Worm (Caenorhabditis elegans): ENCODE results near the gene C11E4.7.

C11E4.7 gene

DNA sequence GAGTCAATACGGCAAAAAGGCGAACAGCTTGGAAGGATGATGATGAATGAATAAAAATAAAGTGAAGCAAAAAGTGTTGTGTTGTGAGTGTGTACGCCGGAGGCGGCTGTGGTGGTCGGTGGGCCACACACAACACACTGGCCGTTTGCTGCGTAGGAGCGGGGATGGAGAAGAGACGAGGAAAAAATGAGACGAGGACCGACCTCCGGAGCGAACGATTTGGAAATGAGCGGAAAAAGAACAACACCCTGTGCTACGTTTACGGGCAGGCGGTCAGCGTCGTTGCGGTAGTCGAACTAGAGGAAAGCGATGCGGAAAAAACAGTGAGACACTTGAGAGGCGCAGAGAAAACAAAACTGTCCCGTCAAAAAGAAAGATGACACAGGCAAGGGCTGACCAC, 20.1 kb downstream of the C11E4.7 start:
- no peak for TF ChIP-seq snpc-1.2 (GFP tag; IDR thresholded peaks at IDR 0.05)
- peak; percentile 63 for TF ChIP-seq madf-9 (GFP tag; conservative IDR thresholded peaks at IDR 0.05)
- TF ChIP-seq hlh-11 (tag; optimal IDR thresholded peaks at IDR 0.05), result peak; percentile 64
- 0 out of 2 replicates have a peak, but pooled peaks have one; percentile 8 for TF ChIP-seq Y48G9A.11 (GFP tag; IDR thresholded peaks at IDR 0.05)
- TF ChIP-seq php-3 (GFP tag; IDR thresholded peaks at IDR 0.05), result no peak
- 0 out of 2 replicates have a peak, but pooled peaks have one; percentile 18 for TF ChIP-seq nhr-41 (GFP tag; IDR thresholded peaks at IDR 0.05)
- peak; percentile 49 for TF ChIP-seq mes-2 (tag; optimal IDR thresholded peaks at IDR 0.05; ENCODE audit: poor library complexity, severe bottlenecking)
- peak; percentile 26 for TF ChIP-seq rbr-2 (tag; optimal IDR thresholded peaks at IDR 0.05)
- no peak for TF ChIP-seq ztf-7 (tag; optimal IDR thresholded peaks at IDR 0.05)
- TF ChIP-seq Y75B8A.6 (GFP tag; IDR thresholded peaks at IDR 0.05), result no peak
- no peak for TF ChIP-seq F44E2.7 (GFP tag; IDR thresholded peaks at IDR 0.05)
- peak; percentile 45 for TF ChIP-seq nhr-28 (tag; optimal IDR thresholded peaks at IDR 0.05)
- peak in 1 of 2 experiments; percentile 96 for TF ChIP-seq unc-62 (GFP tag; optimal IDR thresholded peaks at IDR 0.05 in 1 of 2)
- no peak for TF ChIP-seq unc-62 (tag; optimal IDR thresholded peaks at IDR 0.05)

DNA sequence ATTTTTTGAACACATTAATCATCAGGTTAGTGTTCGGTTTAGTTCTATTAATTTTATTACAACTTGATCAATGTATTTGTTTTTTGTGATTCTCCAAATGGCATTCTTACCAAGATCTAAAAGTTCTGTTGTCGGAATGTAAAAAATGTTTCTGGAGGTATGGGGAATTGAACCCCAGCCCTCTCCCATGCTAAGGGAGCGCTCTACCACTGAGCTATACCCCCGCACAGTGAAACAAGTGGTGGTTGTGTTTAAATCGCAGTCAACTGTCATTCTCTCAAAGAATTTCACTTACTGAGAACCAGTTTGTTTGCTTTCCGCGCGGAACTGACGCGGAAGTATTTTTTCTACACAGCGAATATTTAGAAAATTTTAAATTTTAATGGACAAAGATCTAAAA, 20.7 kb downstream of the C11E4.7 start:
- TF ChIP-seq lin-39 (tag; optimal IDR thresholded peaks at IDR 0.05) (no peak), ces-1 (GFP tag; optimal IDR thresholded peaks at IDR 0.05) (no peak), saeg-2 (GFP tag; IDR thresholded peaks at IDR 0.05) (peak; percentile 76; the same call in 1 of the 2 replicates), nhr-28 (tag; optimal IDR thresholded peaks at IDR 0.05) (no peak), D1046.2 (GFP tag; IDR thresholded peaks at IDR 0.05) (no peak), nhr-77 (tag; optimal IDR thresholded peaks at IDR 0.05) (no peak), lin-15B (tag; optimal IDR thresholded peaks at IDR 0.05) (no peak), nhr-11 (tag; optimal IDR thresholded peaks at IDR 0.05) (no peak), nhr-41 (GFP tag; IDR thresholded peaks at IDR 0.05) (peak; percentile 79), ceh-20 (GFP tag; IDR thresholded peaks at IDR 0.05) (peak; percentile 60; the same call in 1 of the 2 replicates), nhr-111 (GFP tag; optimal IDR thresholded peaks at IDR 0.05) (peak; percentile 73), nhr-6 (tag; optimal IDR thresholded peaks at IDR 0.05) (no peak), lin-29 (GFP tag; IDR thresholded peaks at IDR 0.05) (peak; percentile 15; the same call in 1 of the 2 replicates), dmd-6 (GFP tag; IDR thresholded peaks at IDR 0.05) (peak; percentile 29), duxl-1 (tag; optimal IDR thresholded peaks at IDR 0.05; ENCODE audit: poor library complexity) (peak; percentile 61), ceh-82 (tag; optimal IDR thresholded peaks at IDR 0.05) (no peak), jun-1 (tag; optimal IDR thresholded peaks at IDR 0.05) (no peak), spr-3 (GFP tag; optimal IDR thresholded peaks at IDR 0.05) (peak; percentile 63), mdl-1 (tag; optimal IDR thresholded peaks at IDR 0.05) (no peak), zip-11 (GFP tag; IDR thresholded peaks at IDR 0.05) (peak; percentile 59; the same call in 1 of the 2 replicates), ceh-28 (tag; optimal IDR thresholded peaks at IDR 0.05) (no peak), hif-1 (tag; optimal IDR thresholded peaks at IDR 0.05) (no peak), F10B5.3 (tag; optimal IDR thresholded peaks at IDR 0.05) (peak; percentile 65), lin-1 (GFP tag; IDR thresholded peaks at IDR 0.05) (peak; percentile 81), T26A8.4 (GFP tag; IDR thresholded peaks at IDR 0.05) (peak; percentile 86), tra-1 (GFP tag; IDR thresholded peaks at IDR 0.05) (peak; percentile 90), Y5F2A.4 (GFP tag; optimal IDR thresholded peaks at IDR 0.05) (peak; percentile 73), nhr-102 (tag; optimal IDR thresholded peaks at IDR 0.05) (peak; percentile 73), mxl-2 (GFP tag; conservative IDR thresholded peaks at IDR 0.05) (peak; percentile 77), nhr-42 (GFP tag; IDR thresholded peaks at IDR 0.05) (peak; percentile 89), madf-9 (GFP tag; conservative IDR thresholded peaks at IDR 0.05) (peak; percentile 83), set-16 (GFP tag; IDR thresholded peaks at IDR 0.05) (no peak), skn-1 (tag; optimal IDR thresholded peaks at IDR 0.05) (no peak), aly-2 (tag; optimal IDR thresholded peaks at IDR 0.05) (no peak), vab-7 (GFP tag; IDR thresholded peaks at IDR 0.05) (peak; percentile 85), dmd-8 (GFP tag; IDR thresholded peaks at IDR 0.05) (peak; percentile 94), daf-12 (tag; optimal IDR thresholded peaks at IDR 0.05) (no peak), mes-2 (tag; optimal IDR thresholded peaks at IDR 0.05; ENCODE audit: poor library complexity, severe bottlenecking) (peak; percentile 85), gei-8 (GFP tag; optimal IDR thresholded peaks at IDR 0.05) (peak; percentile 58), lin-38 (GFP tag; IDR thresholded peaks at IDR 0.05) (peak; percentile 75)
